ENCODE assay signal across 5 fruit fly cellular contexts in genomic region chr3L:12406999-12407632, dm6.
TF ChIP-seq lines count a peak whose summit lies in the region.

No protein-coding gene starts in this region.

TF ChIP-seq in whole organism, adult, 20 proteins besides CTCF, POLR2A, EP300 and RAD21 (continued from another document):
- peak; percentile 85 for TF ChIP-seq CG11617 (GFP tag; optimal IDR thresholded peaks at IDR 0.05; lab: Kevin White, UChicago)
- TF ChIP-seq CG5204 (GFP tag; optimal IDR thresholded peaks at IDR 0.05; lab: Kevin White, UChicago): peak; percentile 81

TF ChIP-seq in whole organism, embryonic, 481 proteins besides CTCF, POLR2A, EP300 and RAD21 (continued from another document and continues in another):
- TF ChIP-seq Aef1 (GFP tag; IDR thresholded peaks at IDR 0.05; lab: Robert Waterston, UW) (peak; percentile 57), odd (GFP tag; optimal IDR thresholded peaks at IDR 0.05; lab: Kevin White, UChicago) (peak; percentile 92), chm (GFP tag; IDR thresholded peaks at IDR 0.05; lab: Robert Waterston, UW) (peak; percentile 92), Ravus (GFP tag; IDR thresholded peaks at IDR 0.05; lab: Robert Waterston, UW) (peak; percentile 72), vnd (GFP tag; IDR thresholded peaks at IDR 0.05; lab: Robert Waterston, UW; ENCODE audit: partially characterized antibody) (no peak), HLH3B (GFP tag; IDR thresholded peaks at IDR 0.05; lab: Robert Waterston, UW) (peak; percentile 94), CG7271 (tag; optimal IDR thresholded peaks at IDR 0.05; lab: Kevin White, UChicago) (no peak), CG11560 (tag; IDR thresholded peaks at IDR 0.05; lab: Robert Waterston, UW) (peak; percentile 54; the same call in 1 of the 3 replicates), CG17186 (GFP tag; optimal IDR thresholded peaks at IDR 0.05; lab: Kevin White, UChicago) (peak; percentile 1), Dbx (GFP tag; IDR thresholded peaks at IDR 0.05; lab: Robert Waterston, UW) (peak; percentile 95), CG6689 (GFP tag; IDR thresholded peaks at IDR 0.05; lab: Robert Waterston, UW) (peak; percentile 84), Xbp1 (GFP tag; optimal IDR thresholded peaks at IDR 0.05; lab: Kevin White, UChicago) (peak; percentile 59), Neu2 (GFP tag; optimal IDR thresholded peaks at IDR 0.05; lab: Kevin White, UChicago; ENCODE audit: borderline replicate concordance) (no peak), Dp (GFP tag; optimal IDR thresholded peaks at IDR 0.05; lab: Kevin White, UChicago) (peak; percentile 12), CG1832 (GFP tag; optimal IDR thresholded peaks at IDR 0.05; lab: Kevin White, UChicago) (no peak), h (optimal IDR thresholded peaks at IDR 0.05; lab: Kevin White, UChicago) (no peak), Blimp-1 (GFP tag; optimal IDR thresholded peaks at IDR 0.05; lab: Kevin White, UChicago) (no peak), schlank (tag; optimal IDR thresholded peaks at IDR 0.05; lab: Kevin White, UChicago) (peak; percentile 96), CG12071 (GFP tag; optimal IDR thresholded peaks at IDR 0.05; lab: Kevin White, UChicago) (peak; percentile 96), Atf-2 (GFP tag; optimal IDR thresholded peaks at IDR 0.05; lab: Kevin White, UChicago) (peak; percentile 78), CG4854 (GFP tag; optimal IDR thresholded peaks at IDR 0.05; lab: Kevin White, UChicago) (peak; percentile 93), ken (GFP tag; IDR thresholded peaks at IDR 0.05; lab: Robert Waterston, UW) (peak; percentile 72), CG13424 (tag; optimal IDR thresholded peaks at IDR 0.05; lab: Kevin White, UChicago) (peak; percentile 75), esg (GFP tag; conservative IDR thresholded peaks at IDR 0.05; lab: Robert Waterston, UW) (peak; percentile 28; the same call in 1 of the 2 replicates), en (GFP tag; optimal IDR thresholded peaks at IDR 0.05; lab: Kevin White, UChicago) (peak; percentile 83), knrl (GFP tag; IDR thresholded peaks at IDR 0.05; lab: Robert Waterston, UW; ENCODE audit: partially characterized antibody) (no peak), CG6254 (GFP tag; optimal IDR thresholded peaks at IDR 0.05; lab: Kevin White, UChicago) (no peak), croc (GFP tag; conservative IDR thresholded peaks at IDR 0.05; lab: Robert Waterston, UW) (no peak; the same call in 2 of the 3 replicates), tap (tag; optimal IDR thresholded peaks at IDR 0.05; lab: Kevin White, UChicago) (peak; percentile 76), wor (GFP tag; IDR thresholded peaks at IDR 0.05; lab: Robert Waterston, UW) (peak; percentile 26; the same call in 1 of the 2 replicates), Deaf1 (tag; optimal IDR thresholded peaks at IDR 0.05; lab: Kevin White, UChicago) (peak; percentile 85)

TF ChIP-seq in whole organism, prepupa, 60 proteins besides CTCF, POLR2A, EP300 and RAD21 (continued from another document):
- TF ChIP-seq ss (GFP tag; optimal IDR thresholded peaks at IDR 0.05; lab: Kevin White, UChicago) (peak; percentile 60 to 84), dsx (GFP tag; optimal IDR thresholded peaks at IDR 0.05; lab: Kevin White, UChicago; ENCODE audit: poor library complexity, severe bottlenecking) (no peak), Lpt (GFP tag; optimal IDR thresholded peaks at IDR 0.05; lab: Kevin White, UChicago) (peak; percentile 7), CG3032 (tag; optimal IDR thresholded peaks at IDR 0.05; lab: Kevin White, UChicago) (peak; percentile 4), CG3919 (GFP tag; optimal IDR thresholded peaks at IDR 0.05; lab: Kevin White, UChicago) (no peak), achi (GFP tag; optimal IDR thresholded peaks at IDR 0.05; lab: Kevin White, UChicago) (peak; percentile 60), CG10631 (GFP tag; optimal IDR thresholded peaks at IDR 0.05; lab: Kevin White, UChicago) (peak; percentile 78), CG11902 (GFP tag; optimal IDR thresholded peaks at IDR 0.05; lab: Kevin White, UChicago) (no peak), acj6 (GFP tag; optimal IDR thresholded peaks at IDR 0.05; lab: Kevin White, UChicago) (peak; percentile 68), CG16779 (tag; optimal IDR thresholded peaks at IDR 0.05; lab: Kevin White, UChicago) (peak; percentile 23), CG34406 (GFP tag; optimal IDR thresholded peaks at IDR 0.05; lab: Kevin White, UChicago) (no peak), Ets96B (tag; optimal IDR thresholded peaks at IDR 0.05; lab: Kevin White, UChicago) (no peak), Hr39 (GFP tag; optimal IDR thresholded peaks at IDR 0.05; lab: Kevin White, UChicago) (no peak), eg (GFP tag; IDR thresholded peaks at IDR 0.05; lab: Robert Waterston, UW) (peak; percentile 57), OdsH (GFP tag; optimal IDR thresholded peaks at IDR 0.05; lab: Kevin White, UChicago) (peak; percentile 67), topi (GFP tag; optimal IDR thresholded peaks at IDR 0.05; lab: Kevin White, UChicago) (peak; percentile 14), CG8632 (GFP tag; optimal IDR thresholded peaks at IDR 0.05; lab: Kevin White, UChicago) (peak; percentile 72), CG15336 (GFP tag; IDR thresholded peaks at IDR 0.05; lab: Robert Waterston, UW) (no peak), CG8319 (GFP tag; optimal IDR thresholded peaks at IDR 0.05; lab: Kevin White, UChicago) (no peak), CG6276 (GFP tag; optimal IDR thresholded peaks at IDR 0.05; lab: Kevin White, UChicago) (peak; percentile 22), lz (GFP tag; optimal IDR thresholded peaks at IDR 0.05; lab: Kevin White, UChicago) (peak; percentile 47), CG6808 (GFP tag; optimal IDR thresholded peaks at IDR 0.05; lab: Kevin White, UChicago) (peak; percentile 52), dac (GFP tag; optimal IDR thresholded peaks at IDR 0.05; lab: Kevin White, UChicago) (no peak), CG6854 (GFP tag; optimal IDR thresholded peaks at IDR 0.05; lab: Kevin White, UChicago) (peak; percentile 37), svp (GFP tag; lab: Kevin White, UChicago) (peak; percentile 90), Gug (GFP tag; IDR thresholded peaks at IDR 0.05; lab: Robert Waterston, UW) (0 out of 2 replicates have a peak, but pooled peaks have one; percentile 30), fkh (GFP tag; optimal IDR thresholded peaks at IDR 0.05; lab: Kevin White, UChicago) (peak; percentile 98), Sox15 (GFP tag; optimal IDR thresholded peaks at IDR 0.05; lab: Kevin White, UChicago) (no peak), CG7368 (GFP tag; optimal IDR thresholded peaks at IDR 0.05; lab: Kevin White, UChicago) (peak; percentile 82), fd59A (GFP tag; optimal IDR thresholded peaks at IDR 0.05; lab: Kevin White, UChicago) (peak; percentile 40), vri (GFP tag; optimal IDR thresholded peaks at IDR 0.05; lab: Kevin White, UChicago) (peak; percentile 52), CG11762 (GFP tag; optimal IDR thresholded peaks at IDR 0.05; lab: Kevin White, UChicago; ENCODE audit: insufficient read depth) (peak; percentile 50), net (GFP tag; optimal IDR thresholded peaks at IDR 0.05; lab: Kevin White, UChicago) (peak; percentile 24), fd85E (GFP tag; optimal IDR thresholded peaks at IDR 0.05; lab: Kevin White, UChicago) (peak; percentile 49)

TF ChIP-seq in whole organism, pupa, 21 proteins besides CTCF, POLR2A, EP300 and RAD21 (continued from another document):
- peak; percentile 32; the same call in 1 of the 2 replicates for TF ChIP-seq CG12605 (GFP tag; IDR thresholded peaks at IDR 0.05; lab: Robert Waterston, UW)

TF ChIP-seq in whole organism, wandering third instar larva, 38 proteins besides CTCF, POLR2A, EP300 and RAD21 (continued from another document):
- TF ChIP-seq Hr83 (GFP tag; optimal IDR thresholded peaks at IDR 0.05; lab: Kevin White, UChicago; ENCODE audit: poor library complexity, severe bottlenecking) (peak; percentile 99), dmrt93B (GFP tag; optimal IDR thresholded peaks at IDR 0.05; lab: Kevin White, UChicago) (peak; percentile 31), Mio (GFP tag; optimal IDR thresholded peaks at IDR 0.05; lab: Kevin White, UChicago) (no peak), CG9705 (GFP tag; optimal IDR thresholded peaks at IDR 0.05; lab: Kevin White, UChicago) (peak; percentile 57), N (GFP tag; optimal IDR thresholded peaks at IDR 0.05; lab: Kevin White, UChicago) (no peak), tai (GFP tag; optimal IDR thresholded peaks at IDR 0.05; lab: Kevin White, UChicago) (peak; percentile 96), Hnf4 (GFP tag; optimal IDR thresholded peaks at IDR 0.05; lab: Kevin White, UChicago) (peak; percentile 85), pan (optimal IDR thresholded peaks at IDR 0.05; lab: Kevin White, UChicago) (no peak), sv (GFP tag; optimal IDR thresholded peaks at IDR 0.05; lab: Kevin White, UChicago) (peak; percentile 82), ey (GFP tag; optimal IDR thresholded peaks at IDR 0.05; lab: Kevin White, UChicago) (peak; percentile 72), Myc (optimal IDR thresholded peaks at IDR 0.05; lab: Kevin White, UChicago) (no peak), fru (GFP tag; optimal IDR thresholded peaks at IDR 0.05; lab: Kevin White, UChicago) (peak; percentile 75), foxo (GFP tag; optimal IDR thresholded peaks at IDR 0.05; lab: Kevin White, UChicago) (peak in 1 of 2 experiments; percentile 74), Abd-B (GFP tag; optimal IDR thresholded peaks at IDR 0.05; lab: Kevin White, UChicago) (no peak), HLH106 (tag; optimal IDR thresholded peaks at IDR 0.05; lab: Kevin White, UChicago) (peak; percentile 39), h (GFP tag; optimal IDR thresholded peaks at IDR 0.05; lab: Kevin White, UChicago) (peak; percentile 85), dl (GFP tag; optimal IDR thresholded peaks at IDR 0.05; lab: Kevin White, UChicago; ENCODE audit: insufficient read depth in 1 of 2, partially characterized antibody in 2 of 2) (peak; percentile 36 to 71)
